Worm (Caenorhabditis elegans): ENCODE data around the gene laat-1.

DNA sequence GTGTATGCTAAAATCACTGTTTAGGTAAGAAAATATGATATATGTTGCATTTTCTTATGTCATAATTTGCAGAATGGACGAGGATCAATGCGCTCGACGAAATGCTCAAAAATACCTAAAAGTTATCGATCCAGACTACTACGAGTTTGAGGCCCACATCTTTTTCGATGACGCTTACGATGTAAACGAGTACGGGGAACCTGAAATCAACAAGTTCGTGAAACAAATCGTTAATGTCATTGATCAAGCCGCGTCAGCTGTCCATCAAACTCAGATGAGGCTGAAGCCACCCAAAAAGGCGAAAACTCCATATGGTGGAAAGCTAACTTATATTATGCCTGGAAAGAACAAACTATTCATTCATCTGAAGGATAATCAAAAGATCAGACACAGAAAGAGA, 29.5 kb downstream of the laat-1 start:
- TF ChIP-seq unc-3 (GFP tag; conservative IDR thresholded peaks at IDR 0.05), result no peak
- TF ChIP-seq unc-3 (tag; optimal IDR thresholded peaks at IDR 0.05), result no peak
- TF ChIP-seq pqm-1 (tag; optimal IDR thresholded peaks at IDR 0.05), result no peak
- TF ChIP-seq nhr-11 (tag; optimal IDR thresholded peaks at IDR 0.05), result no peak
- TF ChIP-seq pha-2 (tag; optimal IDR thresholded peaks at IDR 0.05), result no peak
- no peak for TF ChIP-seq F13H6.1 (tag; optimal IDR thresholded peaks at IDR 0.05)
- no peak for TF ChIP-seq pha-4 (tag; optimal IDR thresholded peaks at IDR 0.05)
- TF ChIP-seq fkh-10 (GFP tag; optimal IDR thresholded peaks at IDR 0.05), result no peak
- TF ChIP-seq ama-1 (optimal IDR thresholded peaks at IDR 0.05), result no peak
- TF ChIP-seq odd-2 (tag; optimal IDR thresholded peaks at IDR 0.05), result no peak
- TF ChIP-seq hlh-30 (tag; optimal IDR thresholded peaks at IDR 0.05; ENCODE audit: insufficient read depth), result no peak
- no peak for TF ChIP-seq dmd-4 (tag; optimal IDR thresholded peaks at IDR 0.05; ENCODE audit: borderline replicate concordance)
- no peak for TF ChIP-seq K09A11.1 (tag; optimal IDR thresholded peaks at IDR 0.05; ENCODE audit: insufficient read depth)

Measured in whole organism, late embryonic.